Fruit fly (Drosophila melanogaster) whole organism, embryonic: Measurements from ENCODE around the gene CG8100.
A peak's percentile ranks its signal among the peaks of the same experiment; 100 is the strongest.

Experiments
- Adf1 ChIP-seq: fragments of 200-800 bp; sonication (Bioruptor generic); IDR thresholded peaks from 2 replicates; pipeline ENCODE4 v1.3.6; 2022; ENCODE audit warnings: missing biosample characterization, missing genetic modification characterization
- CG11398 ChIP-seq: fragments of 200-800 bp; sonication (Bioruptor generic); optimal IDR thresholded peaks from 2 replicates; lab custom pipeline; 2016; ENCODE audit warnings: missing biosample characterization, missing genetic modification characterization
- CG11560 ChIP-seq: fragments of 200-800 bp; sonication (Bioruptor generic); IDR thresholded peaks from 3 replicates; pipeline ENCODE4 v1.3.6; 2022; ENCODE audit warnings: missing biosample characterization, missing genetic modification characterization
- CG12769 ChIP-seq: fragments of 200-800 bp; sonication (Bioruptor generic); optimal IDR thresholded peaks from 2 replicates; lab custom pipeline; 2019; ENCODE audit warnings: missing biosample characterization, mild to moderate bottlenecking, missing genetic modification characterization, moderate library complexity
- CG14014 ChIP-seq: fragments of 200-800 bp; sonication (Bioruptor generic); IDR thresholded peaks from 2 replicates; pipeline ENCODE4 v1.3.6; 2022; ENCODE audit warnings: missing biosample characterization, missing genetic modification characterization
- CG14441 ChIP-seq: fragments of 200-800 bp; sonication (Bioruptor generic); IDR thresholded peaks from 2 replicates; pipeline ENCODE4 v1.3.6; 2022; ENCODE audit warnings: missing biosample characterization, missing genetic modification characterization
- CG14965 ChIP-seq: fragments of 200-800 bp; sonication (Bioruptor generic); optimal IDR thresholded peaks from 2 replicates; lab custom pipeline; 2016; ENCODE audit warnings: missing biosample characterization, missing genetic modification characterization, borderline replicate concordance
- CG15479 ChIP-seq: fragments of 200-800 bp; sonication (Bioruptor generic); optimal IDR thresholded peaks from 3 replicates; lab custom pipeline; 2019; ENCODE audit warnings: missing biosample characterization, mild to moderate bottlenecking, missing genetic modification characterization, moderate library complexity
- CG16813 ChIP-seq: fragments of 200-800 bp; sonication (Bioruptor generic); IDR thresholded peaks from 3 replicates; pipeline ENCODE4 v1.3.6; 2022; ENCODE audit warnings: missing biosample characterization, missing genetic modification characterization; ENCODE audit not compliant: partially characterized antibody
- CG18262 ChIP-seq: fragments of 200-800 bp; optimal IDR thresholded peaks from 3 replicates; lab custom pipeline; 2019; ENCODE audit warnings: missing biosample characterization, mild to moderate bottlenecking, missing genetic modification characterization, moderate library complexity
- CG2129 ChIP-seq: fragments of 200-800 bp; sonication (Bioruptor generic); IDR thresholded peaks from 2 replicates; pipeline ENCODE4 v1.3.6; 2022; ENCODE audit warnings: missing biosample characterization, missing genetic modification characterization; ENCODE audit not compliant: partially characterized antibody
- CG30403 ChIP-seq: fragments of 200-800 bp; sonication (Bioruptor generic); optimal IDR thresholded peaks from 3 replicates; lab custom pipeline; 2016; ENCODE audit warnings: missing biosample characterization, missing genetic modification characterization
- CG34376 ChIP-seq: fragments of 200-800 bp; sonication (Bioruptor generic); optimal IDR thresholded peaks from 2 replicates; lab custom pipeline; 2018; ENCODE audit warnings: missing biosample characterization, mild to moderate bottlenecking, missing genetic modification characterization
- CG43689 ChIP-seq: fragments of 200-800 bp; sonication (Bioruptor generic); IDR thresholded peaks from 2 replicates; pipeline ENCODE4 v1.3.6; 2022; ENCODE audit warnings: missing biosample characterization, missing genetic modification characterization
- CG5953 ChIP-seq: fragments of 200-800 bp; sonication (Bioruptor generic); IDR thresholded peaks from 2 replicates; pipeline ENCODE4 v1.3.6; 2022; ENCODE audit warnings: missing biosample characterization, missing genetic modification characterization
- CG6813 ChIP-seq: fragments of 200-800 bp; sonication (Bioruptor generic); optimal IDR thresholded peaks from 2 replicates; lab custom pipeline; 2017; ENCODE audit warnings: missing biosample characterization, missing genetic modification characterization, mild to moderate bottlenecking, moderate library complexity, missing genetic modification reagents
- CG8089 ChIP-seq: fragments of 200-800 bp; sonication (Bioruptor generic); optimal IDR thresholded peaks from 3 replicates; lab custom pipeline; 2016; ENCODE audit warnings: missing biosample characterization, missing genetic modification characterization
- CrebB ChIP-seq: fragments of 200-800 bp; sonication (Bioruptor generic); optimal IDR thresholded peaks from 3 replicates; lab custom pipeline; 2018; ENCODE audit warnings: missing biosample characterization, mild to moderate bottlenecking, missing genetic modification characterization
- Dfd ChIP-seq, 2 experiments: fragments of >200 bp; optimal IDR thresholded peaks; 2 replicates each; lab custom pipeline; 2017; ENCODE audit warnings: missing biosample characterization in 2 of 2, missing genetic modification characterization in 2 of 2
- Elba2 ChIP-seq: fragments of 200-800 bp; sonication (Bioruptor generic); optimal IDR thresholded peaks from 3 replicates; lab custom pipeline; 2016; ENCODE audit warnings: missing biosample characterization, missing genetic modification characterization
- Ets97D ChIP-seq: fragments of 200-800 bp; sonication (Bioruptor generic); optimal IDR thresholded peaks from 3 replicates; lab custom pipeline; 2016; ENCODE audit warnings: missing biosample characterization, missing genetic modification characterization
- HHEX ChIP-seq: fragments of 200-800 bp; sonication (Bioruptor generic); optimal IDR thresholded peaks from 3 replicates; lab custom pipeline; 2017; ENCODE audit warnings: missing biosample characterization, mild to moderate bottlenecking, missing genetic modification characterization, missing genetic modification reagents
- Hsf ChIP-seq: fragments of 200-800 bp; sonication (Bioruptor generic); optimal IDR thresholded peaks from 3 replicates; lab custom pipeline; 2016; ENCODE audit warnings: missing biosample characterization, missing genetic modification characterization
- Lim3 ChIP-seq: fragments of 200-800 bp; sonication (Bioruptor generic); IDR thresholded peaks from 2 replicates; pipeline ENCODE4 v1.3.6; 2022; ENCODE audit warnings: missing biosample characterization, missing genetic modification characterization
- Med ChIP-seq: fragments of 200-800 bp; sonication (Bioruptor generic); peaks from one replicate; lab custom pipeline; 2016; ENCODE audit warnings: missing biosample characterization, missing genetic modification characterization, mild to moderate bottlenecking, inconsistent platforms, moderate library complexity
- NfI ChIP-seq: fragments of 200-800 bp; sonication (Bioruptor generic); optimal IDR thresholded peaks from 3 replicates; lab custom pipeline; 2018; ENCODE audit warnings: missing biosample characterization, mild to moderate bottlenecking, missing genetic modification characterization, moderate library complexity
- Pdp1 ChIP-seq, 2 experiments: fragments of 200-800 bp; sonication (Bioruptor generic); optimal IDR thresholded peaks; 3 replicates each; lab custom pipeline; 2016; ENCODE audit warnings: missing biosample characterization in 2 of 2, missing genetic modification characterization in 2 of 2, mild to moderate bottlenecking in 1 of 2, moderate library complexity in 1 of 2
- Six4 ChIP-seq: fragments of 200-800 bp; sonication (Bioruptor generic); optimal IDR thresholded peaks from 2 replicates; lab custom pipeline; 2016; ENCODE audit warnings: missing biosample characterization, missing genetic modification characterization
- Sox100B ChIP-seq: fragments of 200-800 bp; sonication (Bioruptor generic); optimal IDR thresholded peaks from 3 replicates; lab custom pipeline; 2018; ENCODE audit warnings: missing biosample characterization, mild to moderate bottlenecking, missing genetic modification characterization
- Ssrp ChIP-seq: fragments of 200-800 bp; sonication (Bioruptor generic); optimal IDR thresholded peaks from 2 replicates; lab custom pipeline; 2018; ENCODE audit warnings: missing biosample characterization, mild to moderate bottlenecking, missing genetic modification characterization, moderate library complexity
- amos ChIP-seq: fragments of 200-800 bp; sonication (Bioruptor generic); IDR thresholded peaks from 2 replicates; pipeline ENCODE4 v1.3.6; 2022; ENCODE audit warnings: missing biosample characterization, missing genetic modification characterization; ENCODE audit not compliant: partially characterized antibody
- az2 ChIP-seq: fragments of 200-800 bp; sonication (Bioruptor generic); optimal IDR thresholded peaks from 3 replicates; lab custom pipeline; 2016; ENCODE audit warnings: missing biosample characterization, missing genetic modification characterization
- bowl ChIP-seq: fragments of 200-800 bp; sonication (Bioruptor generic); IDR thresholded peaks from 2 replicates; pipeline ENCODE4 v1.3.6; 2022; ENCODE audit warnings: missing biosample characterization, missing genetic modification characterization
- dan ChIP-seq: fragments of 200-800 bp; sonication (Bioruptor generic); IDR thresholded peaks from 2 replicates; pipeline ENCODE4 v1.3.6; 2022; ENCODE audit warnings: missing biosample characterization, missing genetic modification characterization
- dmrt99B ChIP-seq: fragments of 200-800 bp; sonication (Bioruptor generic); optimal IDR thresholded peaks from 2 replicates; lab custom pipeline; 2018; ENCODE audit warnings: missing biosample characterization, mild to moderate bottlenecking, missing genetic modification characterization, moderate library complexity
- hb ChIP-seq: fragments of 200-800 bp; sonication (Bioruptor generic); IDR thresholded peaks from 3 replicates; pipeline ENCODE4 v1.3.6; 2022; ENCODE audit warnings: missing biosample characterization, missing genetic modification characterization; ENCODE audit not compliant: partially characterized antibody
- jumu ChIP-seq: fragments of 200-800 bp; sonication (Bioruptor generic); optimal IDR thresholded peaks from 3 replicates; lab custom pipeline; 2016; ENCODE audit warnings: missing biosample characterization, missing genetic modification characterization
- ken ChIP-seq: fragments of 200-800 bp; sonication (Bioruptor generic); IDR thresholded peaks from 3 replicates; pipeline ENCODE4 v1.3.6; 2022; ENCODE audit warnings: missing biosample characterization, missing genetic modification characterization
- kni ChIP-seq: fragments of 200-800 bp; sonication (Bioruptor generic); optimal IDR thresholded peaks from 3 replicates; lab custom pipeline; 2017; ENCODE audit warnings: mild to moderate bottlenecking, missing biosample characterization, missing genetic modification reagents, missing genetic modification characterization
- lov ChIP-seq, 2 experiments: fragments of 200-800 bp in 1 of 2; fragments of >200 bp in 1 of 2; sonication (Bioruptor generic) in 1 of 2; IDR thresholded peaks in 1 of 2; optimal IDR thresholded peaks in 1 of 2; 2 replicates in 1 of 2; 3 replicates in 1 of 2; pipeline versions ENCODE4 v1.3.6 to Lab custom; 2017 to 2022; ENCODE audit warnings: missing biosample characterization in 1 of 2, missing genetic modification characterization in 1 of 2
- mam ChIP-seq: fragments of 200-800 bp; sonication (Bioruptor generic); optimal IDR thresholded peaks from 3 replicates; lab custom pipeline; 2016; ENCODE audit warnings: missing biosample characterization, missing genetic modification characterization
- org-1 ChIP-seq: fragments of 200-800 bp; sonication (Bioruptor generic); optimal IDR thresholded peaks from 2 replicates; lab custom pipeline; 2017; ENCODE audit warnings: missing biosample characterization, missing genetic modification characterization
- peb ChIP-seq: fragments of 200-800 bp; sonication (Bioruptor generic); IDR thresholded peaks from 2 replicates; pipeline ENCODE4 v1.3.6; 2022; ENCODE audit warnings: missing biosample characterization, missing genetic modification characterization
- pzg ChIP-seq: fragments of 200-800 bp; sonication (Bioruptor generic); optimal IDR thresholded peaks from 3 replicates; lab custom pipeline; 2018; ENCODE audit warnings: missing biosample characterization, mild to moderate bottlenecking, missing genetic modification characterization, moderate library complexity
- ro ChIP-seq: fragments of 200-800 bp; sonication (Bioruptor generic); IDR thresholded peaks from 2 replicates; pipeline ENCODE4 v1.3.6; 2022; ENCODE audit warnings: missing biosample characterization, missing genetic modification characterization
- slp2 ChIP-seq: fragments of 200-800 bp; sonication (Bioruptor generic); optimal IDR thresholded peaks from 2 replicates; lab custom pipeline; 2016; ENCODE audit warnings: missing biosample characterization, missing genetic modification characterization
- sr ChIP-seq: fragments of 200-800 bp; sonication (Bioruptor generic); IDR thresholded peaks from 3 replicates; pipeline ENCODE4 v1.3.6; 2022; ENCODE audit warnings: missing biosample characterization, missing genetic modification characterization
- stc ChIP-seq: fragments of 200-800 bp; sonication (Bioruptor generic); IDR thresholded peaks from 2 replicates; pipeline ENCODE4 v1.3.6; 2022; ENCODE audit warnings: missing biosample characterization, missing genetic modification characterization
- zen2 ChIP-seq: fragments of 200-800 bp; sonication (Bioruptor generic); IDR thresholded peaks from 3 replicates; pipeline ENCODE4 v1.3.6; 2022; ENCODE audit warnings: missing biosample characterization, missing genetic modification characterization; ENCODE audit not compliant: partially characterized antibody

Gene CG8100

DNA sequence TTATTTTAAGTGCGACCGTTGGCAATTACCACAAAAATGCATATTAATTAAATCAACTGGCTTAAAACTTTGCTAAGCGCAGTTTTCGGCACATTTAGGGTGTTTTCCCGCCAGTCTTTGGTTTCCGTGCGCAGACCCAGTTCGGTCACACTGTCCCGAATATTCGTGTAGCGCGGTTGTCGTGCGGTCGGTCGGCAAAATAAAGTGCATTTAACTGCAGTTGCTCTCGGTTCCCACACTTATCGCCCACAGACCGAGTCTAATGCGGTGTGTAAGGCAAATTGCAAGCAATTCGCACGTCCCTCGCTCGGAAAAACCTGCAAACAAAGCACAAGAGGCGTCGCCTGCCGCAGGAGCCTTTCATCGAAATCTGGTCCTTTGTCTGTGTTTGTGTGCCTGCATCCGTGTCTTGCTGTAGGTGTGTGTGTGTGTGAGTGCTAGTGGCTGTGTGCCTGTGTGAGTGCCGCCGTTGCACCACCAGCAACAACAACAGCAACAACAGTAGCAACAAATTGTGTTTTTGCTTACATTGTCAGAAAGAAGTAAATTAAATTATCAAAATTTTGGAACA, 30.3 kb upstream of the CG8100 start, which contains the start of the genes CG13484 and Frl (continued):
- TF ChIP-seq kni (GFP tag; lab: Kevin White, UChicago) = peak; percentile 51
- no peak for TF ChIP-seq CG14965
- TF ChIP-seq jumu (GFP tag; lab: Kevin White, UChicago) = peak; percentile 47
- TF ChIP-seq lov (optimal IDR thresholded peaks at IDR 0.05; lab: Kevin White, UChicago) = no peak
- no peak for TF ChIP-seq lov (GFP tag; IDR thresholded peaks at IDR 0.05; lab: Robert Waterston, UW)
- peak; percentile 82 for TF ChIP-seq Ets97D
- no peak for TF ChIP-seq CG5953 (GFP tag; lab: Robert Waterston, UW)
- no peak for TF ChIP-seq ro (GFP tag; lab: Robert Waterston, UW)
- no peak for TF ChIP-seq CG2129 (GFP tag; lab: Robert Waterston, UW)
- TF ChIP-seq CrebB (tag; lab: Kevin White, UChicago) = peak; percentile 60
- peak; percentile 58; the same call in 1 of the 2 replicates for TF ChIP-seq amos (GFP tag; lab: Robert Waterston, UW)
- no peak; the same call in 2 of the 3 replicates for TF ChIP-seq CG11560 (tag; lab: Robert Waterston, UW)
- no peak; the same call in 2 of the 3 replicates for TF ChIP-seq ken (GFP tag; lab: Robert Waterston, UW)
- TF ChIP-seq CG34376 (GFP tag; lab: Kevin White, UChicago) = peak; percentile 48
- TF ChIP-seq mam (GFP tag; lab: Kevin White, UChicago) = no peak
- TF ChIP-seq peb (GFP tag; lab: Robert Waterston, UW) = no peak; the same call in 1 of the 2 replicates
- no peak for TF ChIP-seq dmrt99B (tag; lab: Kevin White, UChicago)
- peak; percentile 93 for TF ChIP-seq Med
- TF ChIP-seq NfI (GFP tag; lab: Kevin White, UChicago) = no peak
- TF ChIP-seq stc (GFP tag; lab: Robert Waterston, UW) = no peak
- no peak for TF ChIP-seq CG14441 (GFP tag; lab: Robert Waterston, UW)
- TF ChIP-seq CG16813 (GFP tag; lab: Robert Waterston, UW) = peak; percentile 46; the same call in 1 of the 3 replicates
- TF ChIP-seq sr (GFP tag; lab: Robert Waterston, UW) = peak; percentile 53; the same call in 1 of the 3 replicates
- TF ChIP-seq Pdp1 (GFP tag; optimal IDR thresholded peaks at IDR 0.05; lab: Kevin White, UChicago) = peak in 1 of 2 experiments; percentile 71
- TF ChIP-seq CG12769 (tag; lab: Kevin White, UChicago) = peak; percentile 64
- no peak for TF ChIP-seq dan (GFP tag; lab: Robert Waterston, UW)
- peak; percentile 75 for TF ChIP-seq CG15479
- no peak for TF ChIP-seq CG8089
- no peak for TF ChIP-seq Lim3 (GFP tag; lab: Robert Waterston, UW)
- peak; percentile 29 for TF ChIP-seq CG6813 (GFP tag; lab: Kevin White, UChicago)
- peak; percentile 35 for TF ChIP-seq CG11398 (GFP tag; lab: Kevin White, UChicago)
- TF ChIP-seq Ssrp = peak; percentile 8
- no peak for TF ChIP-seq hb (GFP tag; lab: Robert Waterston, UW)
- no peak for TF ChIP-seq org-1 (GFP tag; lab: Kevin White, UChicago)
- TF ChIP-seq Dfd (GFP tag; optimal IDR thresholded peaks at IDR 0.05; lab: Kevin White, UChicago) = no peak
- no peak for TF ChIP-seq zen2 (GFP tag; lab: Robert Waterston, UW)
- no peak for TF ChIP-seq Elba2 (GFP tag; lab: Kevin White, UChicago)
- TF ChIP-seq Sox100B (GFP tag; lab: Kevin White, UChicago) = no peak
- no peak for TF ChIP-seq CG30403 (GFP tag; lab: Kevin White, UChicago)
- no peak for TF ChIP-seq CG43689 (GFP tag; lab: Robert Waterston, UW)
- TF ChIP-seq az2 (GFP tag; lab: Kevin White, UChicago) = no peak
- TF ChIP-seq pzg (GFP tag; lab: Kevin White, UChicago) = peak; percentile 99
- TF ChIP-seq bowl (GFP tag; lab: Robert Waterston, UW) = peak; percentile 32; the same call in 1 of the 2 replicates
- TF ChIP-seq CG14014 (GFP tag; lab: Robert Waterston, UW) = 0 out of 2 replicates have a peak, but pooled peaks have one; percentile 12
- no peak for TF ChIP-seq slp2 (GFP tag; lab: Kevin White, UChicago)
- TF ChIP-seq CG18262 (tag; lab: Kevin White, UChicago) = peak; percentile 20
- TF ChIP-seq HHEX (GFP tag; lab: Kevin White, UChicago) = no peak
- TF ChIP-seq Adf1 (GFP tag; lab: Robert Waterston, UW) = 0 out of 2 replicates have a peak, but pooled peaks have one; percentile 9
- TF ChIP-seq Hsf (GFP tag; lab: Kevin White, UChicago) = peak; percentile 7
- no peak for TF ChIP-seq Six4 (GFP tag; lab: Kevin White, UChicago)
